Worm (Caenorhabditis elegans) whole organism, late embryonic: ENCODE results near the gene Y48A6B.9.

ENCODE experiments used
- C08G9.2 ChIP-seq: sonication (generic microtip); optimal IDR thresholded peaks from 2 replicates; lab custom pipeline; 2016; ENCODE audit warnings: mild to moderate bottlenecking, missing genetic modification characterization, moderate library complexity, missing compliant biosample characterization
- C38D4.7 ChIP-seq: fragments of 200-800 bp; sonication (Bioruptor generic); optimal IDR thresholded peaks from 2 replicates; lab custom pipeline; 2018; ENCODE audit warnings: mild to moderate bottlenecking, missing genetic modification characterization, moderate library complexity, missing compliant biosample characterization
- F13H6.1 ChIP-seq: sonication (generic microtip); optimal IDR thresholded peaks from 2 replicates; lab custom pipeline; 2016; ENCODE audit warnings: missing genetic modification characterization, missing compliant biosample characterization
- K02D7.2 ChIP-seq: sonication (generic microtip); optimal IDR thresholded peaks from 2 replicates; lab custom pipeline; 2017; ENCODE audit warnings: mild to moderate bottlenecking, missing genetic modification characterization, missing compliant biosample characterization
- ama-1 ChIP-seq: fragments of 150-350 bp; optimal IDR thresholded peaks from 2 replicates; lab custom pipeline; 2014
- ceh-18 ChIP-seq: sonication (generic microtip); optimal IDR thresholded peaks from 2 replicates; lab custom pipeline; 2016; ENCODE audit warnings: missing genetic modification characterization, missing compliant biosample characterization
- ceh-22 ChIP-seq: sonication (generic microtip); optimal IDR thresholded peaks from 2 replicates; lab custom pipeline; 2017; ENCODE audit warnings: missing biosample characterization, missing genetic modification characterization
- ceh-24 ChIP-seq: sonication (generic microtip); optimal IDR thresholded peaks from 2 replicates; lab custom pipeline; 2016; ENCODE audit warnings: mild to moderate bottlenecking, missing genetic modification characterization, missing compliant biosample characterization
- ceh-31 ChIP-seq: sonication (generic microtip); optimal IDR thresholded peaks from 2 replicates; lab custom pipeline; 2016; ENCODE audit warnings: missing genetic modification characterization, missing compliant biosample characterization
- ceh-34 ChIP-seq: sonication (generic microtip); optimal IDR thresholded peaks from 2 replicates; lab custom pipeline; 2016; ENCODE audit warnings: mild to moderate bottlenecking, missing genetic modification characterization, missing compliant biosample characterization
- ceh-45 ChIP-seq: fragments of 200-800 bp; sonication (Bioruptor generic); IDR thresholded peaks from 2 replicates; pipeline ENCODE4 v1.3.6; 2022; ENCODE audit warnings: missing genetic modification reagents, missing genetic modification characterization, missing compliant biosample characterization
- ceh-6 ChIP-seq: fragments of 200-800 bp; sonication (Bioruptor generic); optimal IDR thresholded peaks from 2 replicates; lab custom pipeline; 2018; ENCODE audit warnings: mild to moderate bottlenecking, missing genetic modification characterization, missing compliant biosample characterization
- ceh-9 ChIP-seq: sonication (generic microtip); optimal IDR thresholded peaks from 2 replicates; lab custom pipeline; 2016; ENCODE audit warnings: mild to moderate bottlenecking, missing genetic modification characterization, inconsistent platforms, missing compliant biosample characterization
- che-1 ChIP-seq: sonication (generic microtip); optimal IDR thresholded peaks from 2 replicates; lab custom pipeline; 2016; ENCODE audit warnings: mild to moderate bottlenecking, missing genetic modification characterization, missing compliant biosample characterization
- dmd-4 ChIP-seq: sonication (generic microtip); optimal IDR thresholded peaks from 2 replicates; lab custom pipeline; 2016; ENCODE audit warnings: borderline replicate concordance, missing genetic modification characterization, missing compliant biosample characterization
- dve-1 ChIP-seq: sonication (generic microtip); optimal IDR thresholded peaks from 2 replicates; lab custom pipeline; 2017; ENCODE audit warnings: antibody characterized with exemption, mild to moderate bottlenecking, missing genetic modification characterization, missing compliant biosample characterization
- eyg-1 ChIP-seq: sonication (generic microtip); optimal IDR thresholded peaks from 2 replicates; lab custom pipeline; 2016; ENCODE audit warnings: missing genotype, missing genetic modification characterization, missing compliant biosample characterization
- fax-1 ChIP-seq: sonication (generic microtip); optimal IDR thresholded peaks from 2 replicates; lab custom pipeline; 2016; ENCODE audit warnings: missing genotype, missing genetic modification characterization, missing compliant biosample characterization
- fkh-10 ChIP-seq: fragments of 150-350 bp; optimal IDR thresholded peaks from 2 replicates; lab custom pipeline; 2014; ENCODE audit warnings: missing biosample characterization, missing genetic modification reagents, missing genetic modification characterization
- fkh-6 ChIP-seq: sonication (generic microtip); optimal IDR thresholded peaks from 2 replicates; lab custom pipeline; 2016; ENCODE audit warnings: missing genetic modification characterization, missing compliant biosample characterization
- hlh-13 ChIP-seq: fragments of 200-800 bp; sonication (Bioruptor generic); optimal IDR thresholded peaks from 2 replicates; lab custom pipeline; 2018; ENCODE audit warnings: mild to moderate bottlenecking, missing genetic modification characterization, missing compliant biosample characterization
- hlh-15 ChIP-seq: sonication (generic microtip); optimal IDR thresholded peaks from 2 replicates; lab custom pipeline; 2016; ENCODE audit warnings: missing genetic modification characterization, missing compliant biosample characterization
- lim-6 ChIP-seq: sonication (generic microtip); optimal IDR thresholded peaks from 2 replicates; lab custom pipeline; 2016; ENCODE audit warnings: missing genetic modification characterization, missing compliant biosample characterization
- lin-11 ChIP-seq: fragments of 200-800 bp; sonication (Bioruptor generic); optimal IDR thresholded peaks from 2 replicates; lab custom pipeline; 2018; ENCODE audit warnings: mild to moderate bottlenecking, missing genetic modification characterization, missing compliant biosample characterization
- mec-3 ChIP-seq: sonication (generic microtip); optimal IDR thresholded peaks from 2 replicates; lab custom pipeline; 2016; ENCODE audit warnings: borderline replicate concordance, missing genetic modification characterization, missing compliant biosample characterization
- nfya-1 ChIP-seq: sonication (generic microtip); optimal IDR thresholded peaks from 2 replicates; lab custom pipeline; 2017; ENCODE audit warnings: missing genetic modification characterization, mild to moderate bottlenecking, missing compliant biosample characterization, antibody characterized with exemption, moderate library complexity
- nhr-11 ChIP-seq: fragments of 150-350 bp; optimal IDR thresholded peaks from 2 replicates; lab custom pipeline; 2014; ENCODE audit warnings: missing biosample characterization, missing genetic modification characterization
- pag-3 ChIP-seq: sonication (generic microtip); optimal IDR thresholded peaks from 2 replicates; lab custom pipeline; 2016; ENCODE audit warnings: missing compliant biosample characterization, missing genetic modification characterization, borderline replicate concordance
- pat-9 ChIP-seq: fragments of 200-800 bp; sonication (Bioruptor generic); optimal IDR thresholded peaks from 2 replicates; lab custom pipeline; 2018; ENCODE audit warnings: mild to moderate bottlenecking, missing genetic modification characterization, moderate library complexity, missing compliant biosample characterization
- pax-1 ChIP-seq: fragments of 150-350 bp; optimal IDR thresholded peaks from 2 replicates; lab custom pipeline; 2014; ENCODE audit warnings: missing biosample characterization, missing genetic modification characterization
- pha-2 ChIP-seq: sonication (generic microtip); optimal IDR thresholded peaks from 2 replicates; lab custom pipeline; 2017; ENCODE audit warnings: mild to moderate bottlenecking, missing genetic modification characterization, missing compliant biosample characterization
- pqm-1 ChIP-seq: sonication (generic microtip); optimal IDR thresholded peaks from 2 replicates; lab custom pipeline; 2016; ENCODE audit warnings: missing genetic modification characterization, missing compliant biosample characterization
- rnt-1 ChIP-seq: sonication (generic microtip); optimal IDR thresholded peaks from 2 replicates; lab custom pipeline; 2016; ENCODE audit warnings: missing genetic modification characterization, missing compliant biosample characterization
- sdc-2 ChIP-seq: sonication (generic microtip); optimal IDR thresholded peaks from 2 replicates; lab custom pipeline; 2016; ENCODE audit warnings: missing genotype, missing genetic modification characterization, missing compliant biosample characterization
- sox-2 ChIP-seq: fragments of 200-800 bp; sonication (Bioruptor generic); IDR thresholded peaks from 2 replicates; pipeline ENCODE4 v1.3.6; 2022; ENCODE audit warnings: missing genetic modification reagents, missing genetic modification characterization, missing compliant biosample characterization
- sox-4 ChIP-seq: sonication (generic microtip); optimal IDR thresholded peaks from 2 replicates; lab custom pipeline; 2017; ENCODE audit warnings: mild to moderate bottlenecking, missing genetic modification characterization, inconsistent platforms, missing compliant biosample characterization
- syd-9 ChIP-seq: sonication (generic microtip); optimal IDR thresholded peaks from 2 replicates; lab custom pipeline; 2016; ENCODE audit warnings: mild to moderate bottlenecking, missing genetic modification characterization, moderate library complexity, missing compliant biosample characterization
- tbx-2 ChIP-seq: sonication (generic microtip); optimal IDR thresholded peaks from 2 replicates; lab custom pipeline; 2016; ENCODE audit warnings: missing genetic modification characterization, missing compliant biosample characterization
- tbx-7 ChIP-seq: sonication (generic microtip); optimal IDR thresholded peaks from 2 replicates; lab custom pipeline; 2016; ENCODE audit warnings: missing genotype, missing genetic modification characterization, missing compliant biosample characterization
- ttx-3 ChIP-seq: sonication (generic microtip); optimal IDR thresholded peaks from 2 replicates; lab custom pipeline; 2016; ENCODE audit warnings: missing genetic modification reagents, missing genetic modification characterization, missing compliant biosample characterization
- unc-55 ChIP-seq: sonication (generic microtip); optimal IDR thresholded peaks from 2 replicates; lab custom pipeline; 2017; ENCODE audit warnings: missing biosample characterization, missing genetic modification reagents, missing genetic modification characterization
- unc-86 ChIP-seq: sonication (generic microtip); optimal IDR thresholded peaks from 2 replicates; lab custom pipeline; 2016; ENCODE audit warnings: missing genetic modification characterization, missing compliant biosample characterization
- zip-5 ChIP-seq: sonication (generic microtip); optimal IDR thresholded peaks from 2 replicates; lab custom pipeline; 2016; ENCODE audit warnings: missing genetic modification characterization, missing compliant biosample characterization

Gene Y48A6B.9

DNA sequence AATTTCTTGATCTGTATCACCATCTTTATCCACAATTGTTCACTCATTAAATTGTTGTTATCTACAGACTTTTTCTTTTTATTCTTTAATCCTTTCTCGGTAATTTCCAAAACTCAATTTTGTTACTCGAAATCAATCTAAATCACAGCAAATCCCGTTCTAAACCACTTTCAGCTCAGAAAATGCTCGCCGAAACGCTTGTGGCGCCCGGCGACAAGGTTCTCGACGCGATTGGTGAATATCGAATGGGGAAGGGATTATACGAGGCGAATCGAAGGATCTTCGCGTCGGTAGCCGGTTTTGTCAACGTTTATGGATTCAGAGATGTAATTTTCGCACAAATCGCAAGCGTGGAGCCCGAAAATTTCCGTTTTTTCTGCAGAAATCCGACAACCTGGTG lies 24.1 kb upstream of the Y48A6B.9 start, which contains the start of gene exos-1:
TSS of gene exos-1 (plus strand) at position 175 of the 400 bp plus-strand sequence.
- TF ChIP-seq fkh-6 (tag; lab: Kevin White, UChicago) (no peak), sdc-2 (tag; lab: Kevin White, UChicago) (no peak), hlh-15 (no peak), eyg-1 (no peak), ceh-6 (no peak), C08G9.2 (tag; lab: Kevin White, UChicago) (no peak), F13H6.1 (tag; lab: Kevin White, UChicago) (no peak), dve-1 (tag; lab: Kevin White, UChicago) (no peak), tbx-7 (tag; lab: Kevin White, UChicago) (no peak), fax-1 (tag; lab: Kevin White, UChicago) (no peak), che-1 (tag; lab: Kevin White, UChicago) (no peak), ama-1 (lab: Kevin White, UChicago) (no peak), pha-2 (tag; lab: Kevin White, UChicago) (no peak), ceh-45 (GFP tag; lab: Robert Waterston, UW) (no peak), fkh-10 (no peak), ceh-34 (tag; lab: Kevin White, UChicago) (no peak), pqm-1 (no peak), ceh-22 (no peak), ttx-3 (no peak), lim-6 (tag; lab: Kevin White, UChicago) (no peak)

DNA sequence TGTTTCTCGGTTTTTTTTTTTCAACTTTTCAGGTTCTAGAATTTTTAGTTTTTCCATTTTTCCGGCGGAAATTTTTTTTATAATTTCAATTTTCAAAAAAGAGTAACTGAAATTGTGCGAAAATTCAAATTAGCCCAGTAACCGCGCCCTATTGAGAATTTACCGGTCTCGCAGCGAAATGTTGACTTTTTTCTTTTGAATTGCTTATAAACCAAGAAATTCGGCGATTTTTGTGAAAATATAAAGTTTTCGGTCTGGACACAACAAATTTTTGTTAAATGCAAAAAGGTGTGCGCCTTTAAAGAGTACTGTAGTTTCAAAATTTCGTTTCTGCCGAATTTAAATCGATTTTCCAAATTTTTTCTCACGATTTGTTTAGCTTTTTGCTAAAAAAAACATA lies 22.4 kb upstream of the Y48A6B.9 start:
- TF ChIP-seq C08G9.2 (tag; lab: Kevin White, UChicago) (no peak), nfya-1 (tag; lab: Kevin White, UChicago) (no peak), dmd-4 (tag; lab: Kevin White, UChicago) (no peak), ceh-18 (no peak), tbx-2 (tag; lab: Kevin White, UChicago) (no peak), pag-3 (no peak)

DNA sequence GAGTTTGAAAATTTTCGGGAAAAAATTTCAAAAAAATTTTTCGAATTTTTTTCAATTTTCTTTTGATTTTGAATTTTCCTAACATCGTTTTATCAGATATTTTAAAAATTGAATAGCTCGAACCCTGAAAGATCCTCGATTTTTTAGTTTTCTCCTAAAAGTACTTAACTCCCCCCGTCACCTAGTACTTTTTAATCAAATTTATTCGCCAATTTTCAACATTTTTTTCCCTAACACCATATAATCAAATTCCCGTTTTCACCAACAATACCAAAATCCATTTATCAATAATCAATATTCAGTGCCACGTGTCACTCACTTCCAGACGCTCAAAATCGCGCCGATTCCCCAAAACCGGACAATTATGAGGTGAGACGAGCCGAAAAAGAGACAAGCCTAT lies 20.7 kb upstream of the Y48A6B.9 start, which contains the start of gene kvs-4:
TSS of gene kvs-4 (plus strand) at position 301 of the 400 bp plus-strand sequence.
- TF ChIP-seq hlh-13 (GFP tag; lab: Kevin White, UChicago) (no peak), zip-5 (tag; lab: Kevin White, UChicago) (no peak), ceh-34 (tag; lab: Kevin White, UChicago) (no peak), eyg-1 (no peak), F13H6.1 (tag; lab: Kevin White, UChicago) (no peak), ceh-31 (tag; lab: Kevin White, UChicago) (no peak), C38D4.7 (GFP tag; lab: Kevin White, UChicago) (no peak), pax-1 (no peak), pat-9 (tag; lab: Kevin White, UChicago) (no peak), che-1 (tag; lab: Kevin White, UChicago) (no peak), unc-55 (GFP tag; lab: Kevin White, UChicago) (no peak), dmd-4 (tag; lab: Kevin White, UChicago) (no peak), syd-9 (tag; lab: Kevin White, UChicago) (no peak), ceh-9 (no peak)
- TF ChIP-seq, all 69 proteins: peak for 0

ce11 chrIII:11022278-11022677 lies 10.7 kb upstream of the Y48A6B.9 start:
- no peak for TF ChIP-seq K02D7.2 (tag; lab: Kevin White, UChicago)
- TF ChIP-seq nhr-11: no peak
- TF ChIP-seq, all 69 proteins: peak for 0

ce11 chrIII:11025138-11025537 lies 7.8 kb upstream of the Y48A6B.9 start:
- no peak for TF ChIP-seq sox-2
- TF ChIP-seq mec-3 (tag; lab: Kevin White, UChicago): no peak
- TF ChIP-seq lin-11 (tag; lab: Kevin White, UChicago): no peak
- no peak for TF ChIP-seq rnt-1 (tag; lab: Kevin White, UChicago)
- no peak for TF ChIP-seq ceh-24 (tag; lab: Kevin White, UChicago)
- no peak for TF ChIP-seq C08G9.2 (tag; lab: Kevin White, UChicago)
- no peak for TF ChIP-seq syd-9 (tag; lab: Kevin White, UChicago)
- TF ChIP-seq unc-86 (tag; lab: Kevin White, UChicago): no peak
- no peak for TF ChIP-seq ceh-34 (tag; lab: Kevin White, UChicago)
- TF ChIP-seq fkh-6 (tag; lab: Kevin White, UChicago): no peak
- TF ChIP-seq ceh-6: no peak
- TF ChIP-seq sox-4 (tag; lab: Kevin White, UChicago): no peak
- TF ChIP-seq dve-1 (tag; lab: Kevin White, UChicago): no peak
- no peak for TF ChIP-seq F13H6.1 (tag; lab: Kevin White, UChicago)
